Fruit fly (Drosophila melanogaster) whole organism, embryonic: ENCODE measurements around the gene CG1440.

Source experiments
- CG10274 ChIP-seq: fragments of 200-800 bp; sonication (Bioruptor generic); optimal IDR thresholded peaks from 3 replicates; lab custom pipeline; 2017; ENCODE audit warnings: missing biosample characterization, mild to moderate bottlenecking, missing genetic modification characterization
- CG10366 ChIP-seq: fragments of 200-800 bp; sonication (Bioruptor generic); IDR thresholded peaks from 2 replicates; pipeline ENCODE4 v1.3.6; 2022; ENCODE audit warnings: missing biosample characterization, missing genetic modification characterization
- CG11723 ChIP-seq: fragments of 200-800 bp; sonication (Bioruptor generic); optimal IDR thresholded peaks from 2 replicates; lab custom pipeline; 2017; ENCODE audit warnings: missing biosample characterization, mild to moderate bottlenecking, missing genetic modification characterization
- CG12219 ChIP-seq: fragments of 200-800 bp; sonication (Bioruptor generic); optimal IDR thresholded peaks from 3 replicates; lab custom pipeline; 2018; ENCODE audit warnings: missing biosample characterization, mild to moderate bottlenecking, missing genetic modification characterization
- CG13287 ChIP-seq: fragments of 200-800 bp; sonication (Bioruptor generic); IDR thresholded peaks from 2 replicates; pipeline ENCODE4 v1.3.6; 2022; ENCODE audit warnings: missing biosample characterization, missing genetic modification characterization; ENCODE audit not compliant: partially characterized antibody
- CG13424 ChIP-seq: fragments of 200-800 bp; sonication (Bioruptor generic); optimal IDR thresholded peaks from 2 replicates; lab custom pipeline; 2019; ENCODE audit warnings: missing biosample characterization, mild to moderate bottlenecking, missing genetic modification characterization, moderate library complexity
- CG13624 ChIP-seq: fragments of 200-800 bp; sonication (Bioruptor generic); optimal IDR thresholded peaks from 2 replicates; lab custom pipeline; 2016; ENCODE audit warnings: missing biosample characterization, missing genetic modification characterization
- CG15269 ChIP-seq: fragments of 200-800 bp; sonication (Bioruptor generic); optimal IDR thresholded peaks from 2 replicates; lab custom pipeline; 2018; ENCODE audit warnings: missing biosample characterization, mild to moderate bottlenecking, missing genetic modification characterization, moderate library complexity
- CG16813 ChIP-seq: fragments of 200-800 bp; sonication (Bioruptor generic); IDR thresholded peaks from 3 replicates; pipeline ENCODE4 v1.3.6; 2022; ENCODE audit warnings: missing biosample characterization, missing genetic modification characterization; ENCODE audit not compliant: partially characterized antibody
- CG17802 ChIP-seq: fragments of 200-800 bp; sonication (Bioruptor generic); optimal IDR thresholded peaks from 2 replicates; lab custom pipeline; 2018; ENCODE audit warnings: missing biosample characterization, mild to moderate bottlenecking, missing genetic modification characterization, moderate library complexity
- CG18011 ChIP-seq: fragments of 200-800 bp; sonication (Bioruptor generic); optimal IDR thresholded peaks from 2 replicates; lab custom pipeline; 2017; ENCODE audit warnings: missing biosample characterization, missing genetic modification characterization, mild to moderate bottlenecking, moderate library complexity, missing genotype
- CG3281 ChIP-seq: fragments of 200-800 bp; sonication (Bioruptor generic); optimal IDR thresholded peaks from 3 replicates; lab custom pipeline; 2017; ENCODE audit warnings: missing biosample characterization, mild to moderate bottlenecking, missing genetic modification characterization
- CG34376 ChIP-seq: fragments of 200-800 bp; sonication (Bioruptor generic); optimal IDR thresholded peaks from 2 replicates; lab custom pipeline; 2018; ENCODE audit warnings: missing biosample characterization, mild to moderate bottlenecking, missing genetic modification characterization
- CG3847 ChIP-seq: fragments of 200-800 bp; sonication (Bioruptor generic); IDR thresholded peaks from 2 replicates; pipeline ENCODE4 v1.3.6; 2022; ENCODE audit warnings: missing biosample characterization, missing genetic modification characterization
- CG4328 ChIP-seq: fragments of 200-800 bp; sonication (Bioruptor generic); optimal IDR thresholded peaks from 3 replicates; lab custom pipeline; 2017; ENCODE audit warnings: missing biosample characterization, missing genetic modification reagents, missing genetic modification characterization
- CG4617 ChIP-seq: fragments of 200-800 bp; sonication (Bioruptor generic); optimal IDR thresholded peaks from 3 replicates; lab custom pipeline; 2016; ENCODE audit warnings: missing biosample characterization, missing genetic modification characterization, borderline replicate concordance
- CG6765 ChIP-seq: fragments of 200-800 bp; sonication (Bioruptor generic); optimal IDR thresholded peaks from 3 replicates; lab custom pipeline; 2017; ENCODE audit warnings: missing biosample characterization, mild to moderate bottlenecking, missing genetic modification characterization
- CG6791 ChIP-seq: fragments of 200-800 bp; sonication (Bioruptor generic); IDR thresholded peaks from 3 replicates; pipeline ENCODE4 v1.3.6; 2022; ENCODE audit warnings: missing biosample characterization, missing genetic modification characterization; ENCODE audit not compliant: partially characterized antibody
- CG7745 ChIP-seq: fragments of 200-800 bp; sonication (Bioruptor generic); optimal IDR thresholded peaks from 2 replicates; lab custom pipeline; 2018; ENCODE audit warnings: missing biosample characterization, mild to moderate bottlenecking, missing genetic modification characterization, moderate library complexity
- CG9215 ChIP-seq: fragments of 200-800 bp; sonication (Bioruptor generic); IDR thresholded peaks from 2 replicates; pipeline ENCODE4 v1.3.6; 2022; ENCODE audit warnings: missing biosample characterization, missing genetic modification characterization
- CHES-1-like ChIP-seq: fragments of 200-800 bp; sonication (Bioruptor generic); optimal IDR thresholded peaks from 2 replicates; lab custom pipeline; 2016; ENCODE audit warnings: missing biosample characterization, missing genetic modification characterization
- Dip3 ChIP-seq: fragments of 200-800 bp; sonication (Bioruptor generic); optimal IDR thresholded peaks from 3 replicates; lab custom pipeline; 2016; ENCODE audit warnings: missing biosample characterization, missing genetic modification characterization
- Dll ChIP-seq: fragments of 200-800 bp; sonication (Bioruptor generic); IDR thresholded peaks from 4 replicates; pipeline ENCODE4 v1.3.6; 2022; ENCODE audit warnings: missing biosample characterization, missing genetic modification characterization; ENCODE audit not compliant: partially characterized antibody
- E2f2 ChIP-seq: fragments of 200-800 bp; sonication (Bioruptor generic); IDR thresholded peaks from 2 replicates; pipeline ENCODE4 v1.3.6; 2022; ENCODE audit warnings: missing biosample characterization, missing genetic modification characterization
- ERR ChIP-seq: fragments of 200-800 bp; sonication (Bioruptor generic); optimal IDR thresholded peaks from 2 replicates; lab custom pipeline; 2016; ENCODE audit warnings: missing biosample characterization, missing genetic modification characterization
- Fer1 ChIP-seq: fragments of 200-800 bp; sonication (Bioruptor generic); optimal IDR thresholded peaks from 2 replicates; lab custom pipeline; 2017; ENCODE audit warnings: missing biosample characterization, mild to moderate bottlenecking, missing genetic modification characterization
- Hr39 ChIP-seq: fragments of >200 bp; optimal IDR thresholded peaks from 2 replicates; lab custom pipeline; 2017
- NFAT ChIP-seq: fragments of 200-800 bp; sonication (Bioruptor generic); IDR thresholded peaks from 2 replicates; pipeline ENCODE4 v1.3.6; 2022; ENCODE audit warnings: missing biosample characterization, missing genetic modification characterization
- Oli ChIP-seq: fragments of 200-800 bp; sonication (Bioruptor generic); optimal IDR thresholded peaks from 2 replicates; lab custom pipeline; 2018; ENCODE audit warnings: missing biosample characterization, mild to moderate bottlenecking, missing genetic modification characterization, moderate library complexity
- Vsx1 ChIP-seq: fragments of 200-800 bp; sonication (Bioruptor generic); optimal IDR thresholded peaks from 2 replicates; lab custom pipeline; 2017; ENCODE audit warnings: missing biosample characterization, mild to moderate bottlenecking, missing genetic modification characterization, missing genetic modification reagents
- ab ChIP-seq: fragments of 200-800 bp; sonication (Bioruptor generic); optimal IDR thresholded peaks from 2 replicates; lab custom pipeline; 2016; ENCODE audit warnings: missing biosample characterization, missing genetic modification characterization
- abd-A ChIP-seq: fragments of 200-800 bp; sonication (Bioruptor generic); optimal IDR thresholded peaks from 3 replicates; lab custom pipeline; 2019; ENCODE audit warnings: missing biosample characterization, mild to moderate bottlenecking, missing genetic modification characterization, moderate library complexity
- bab2 ChIP-seq: fragments of 200-800 bp; sonication (Bioruptor generic); optimal IDR thresholded peaks from 2 replicates; lab custom pipeline; 2016; ENCODE audit warnings: missing biosample characterization, missing genetic modification characterization
- cas ChIP-seq: fragments of 200-800 bp; sonication (Bioruptor generic); IDR thresholded peaks from 2 replicates; pipeline ENCODE4 v1.3.6; 2022; ENCODE audit warnings: missing biosample characterization, missing genetic modification characterization
- corto ChIP-seq: fragments of 200-800 bp; sonication (Bioruptor generic); optimal IDR thresholded peaks from 2 replicates; lab custom pipeline; 2016; ENCODE audit warnings: missing biosample characterization, mild to moderate bottlenecking, missing genetic modification characterization, moderate library complexity
- ewg ChIP-seq: fragments of 200-800 bp; sonication (Bioruptor generic); optimal IDR thresholded peaks from 3 replicates; lab custom pipeline; 2017; ENCODE audit warnings: mild to moderate bottlenecking, missing biosample characterization, missing genetic modification reagents, missing genetic modification characterization
- gro ChIP-seq: fragments of 200-800 bp; sonication (Bioruptor generic); optimal IDR thresholded peaks from 2 replicates; lab custom pipeline; 2016; ENCODE audit warnings: missing biosample characterization, missing genetic modification characterization
- ham ChIP-seq: fragments of 200-800 bp; sonication (Bioruptor generic); IDR thresholded peaks from 2 replicates; pipeline ENCODE4 v1.3.6; 2022; ENCODE audit warnings: missing biosample characterization, missing genetic modification characterization
- jumu ChIP-seq: fragments of 200-800 bp; sonication (Bioruptor generic); optimal IDR thresholded peaks from 3 replicates; lab custom pipeline; 2016; ENCODE audit warnings: missing biosample characterization, missing genetic modification characterization
- kay ChIP-seq: fragments of 200-800 bp; sonication (Bioruptor generic); optimal IDR thresholded peaks from 2 replicates; lab custom pipeline; 2016; ENCODE audit warnings: missing biosample characterization, missing genetic modification characterization
- nau ChIP-seq: fragments of 200-800 bp; sonication (Bioruptor generic); optimal IDR thresholded peaks from 3 replicates; lab custom pipeline; 2017; ENCODE audit warnings: missing biosample characterization, mild to moderate bottlenecking, missing genetic modification characterization, missing genetic modification reagents
- nerfin-1 ChIP-seq: fragments of 200-800 bp; sonication (Bioruptor generic); optimal IDR thresholded peaks from 3 replicates; lab custom pipeline; 2019; ENCODE audit warnings: missing biosample characterization, mild to moderate bottlenecking, missing genetic modification characterization, moderate library complexity
- nom ChIP-seq: fragments of 200-800 bp; sonication (Bioruptor generic); optimal IDR thresholded peaks from 2 replicates; lab custom pipeline; 2017; ENCODE audit warnings: missing biosample characterization, missing genetic modification characterization, mild to moderate bottlenecking, moderate library complexity, missing genetic modification reagents
- pb ChIP-seq: fragments of 200-800 bp; sonication (Bioruptor generic); optimal IDR thresholded peaks from 3 replicates; lab custom pipeline; 2016; ENCODE audit warnings: missing biosample characterization, missing genetic modification characterization
- pfk ChIP-seq: fragments of 200-800 bp; sonication (Bioruptor generic); optimal IDR thresholded peaks from 2 replicates; lab custom pipeline; 2018; ENCODE audit warnings: missing biosample characterization, mild to moderate bottlenecking, missing genetic modification characterization, moderate library complexity
- scrt ChIP-seq: fragments of 200-800 bp; sonication (Bioruptor generic); optimal IDR thresholded peaks from 2 replicates; lab custom pipeline; 2018; ENCODE audit warnings: missing biosample characterization, mild to moderate bottlenecking, missing genetic modification characterization, moderate library complexity
- sens-2 ChIP-seq: fragments of 200-800 bp; sonication (Bioruptor generic); IDR thresholded peaks from 2 replicates; pipeline ENCODE4 v1.3.6; 2022; ENCODE audit warnings: missing biosample characterization, missing genetic modification characterization
- sisA ChIP-seq: fragments of 200-800 bp; sonication (Bioruptor generic); IDR thresholded peaks from 2 replicates; pipeline ENCODE4 v1.3.6; 2022; ENCODE audit warnings: missing biosample characterization, missing genetic modification characterization
- sob ChIP-seq: fragments of 200-800 bp; sonication (Bioruptor generic); IDR thresholded peaks from 2 replicates; pipeline ENCODE4 v1.3.6; 2022; ENCODE audit warnings: missing biosample characterization, missing genetic modification characterization
- yki ChIP-seq: fragments of >200 bp; optimal IDR thresholded peaks from 3 replicates; lab custom pipeline; 2018
- zfh2 ChIP-seq: fragments of 200-800 bp; sonication (Bioruptor generic); optimal IDR thresholded peaks from 2 replicates; lab custom pipeline; 2016; ENCODE audit warnings: missing biosample characterization, missing genetic modification characterization

The CG1440 gene

DNA sequence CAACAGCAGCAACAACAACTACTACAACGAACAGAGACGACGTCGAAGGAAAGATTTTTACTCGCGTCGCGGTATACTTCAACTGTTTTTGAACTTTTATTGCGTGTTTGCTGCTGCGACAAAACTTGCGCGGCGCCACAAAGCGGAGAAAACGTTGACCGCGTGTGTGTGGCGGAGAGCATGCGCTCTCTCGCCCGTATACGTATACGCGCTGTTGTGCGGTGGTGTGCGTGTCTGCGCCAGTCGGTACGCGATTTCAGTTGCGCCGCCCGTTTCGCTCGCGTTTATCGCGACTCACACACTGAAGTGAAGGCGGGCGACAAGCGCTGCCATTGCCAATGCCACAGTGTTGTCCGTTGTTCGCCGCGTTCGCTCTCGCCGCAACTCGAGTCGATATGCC is 27.1 kb upstream of the CG1440 start (continued):
- TF ChIP-seq Fer1 (peak; percentile 86), CG16813 (GFP tag; lab: Robert Waterston, UW) (no peak; the same call in 2 of the 3 replicates), CG13624 (GFP tag; lab: Kevin White, UChicago) (no peak), yki (no peak), CG6765 (GFP tag; lab: Kevin White, UChicago) (peak; percentile 90), Dip3 (GFP tag; lab: Kevin White, UChicago) (no peak), CG18011 (GFP tag; lab: Kevin White, UChicago) (no peak), CG34376 (GFP tag; lab: Kevin White, UChicago) (peak; percentile 97), Vsx1 (GFP tag; lab: Kevin White, UChicago) (peak; percentile 26), CG10366 (GFP tag; lab: Robert Waterston, UW) (peak; percentile 29; the same call in 1 of the 2 replicates), CG4328 (GFP tag; lab: Kevin White, UChicago) (peak; percentile 83), corto (peak; percentile 78), CG6791 (GFP tag; lab: Robert Waterston, UW) (no peak; the same call in 2 of the 3 replicates), CG9215 (GFP tag; lab: Robert Waterston, UW) (no peak; the same call in 1 of the 2 replicates), nerfin-1 (tag; lab: Kevin White, UChicago) (peak; percentile 44), CG13424 (tag; lab: Kevin White, UChicago) (peak; percentile 34), scrt (peak; percentile 73), CG11723 (GFP tag; lab: Kevin White, UChicago) (peak; percentile 72), CG3281 (GFP tag; lab: Kevin White, UChicago) (peak; percentile 83), CG15269 (tag; lab: Kevin White, UChicago) (no peak), E2f2 (peak; percentile 47), CG17802 (no peak), bab2 (GFP tag; lab: Kevin White, UChicago) (no peak), gro (GFP tag; lab: Kevin White, UChicago) (peak; percentile 56), jumu (GFP tag; lab: Kevin White, UChicago) (no peak), ab (GFP tag; lab: Kevin White, UChicago) (no peak), Dll (GFP tag; lab: Robert Waterston, UW) (no peak), Oli (tag; lab: Kevin White, UChicago) (no peak), abd-A (tag; lab: Kevin White, UChicago) (peak; percentile 82), sisA (GFP tag; lab: Robert Waterston, UW) (no peak), ham (GFP tag; lab: Robert Waterston, UW) (peak; percentile 42; the same call in 1 of the 2 replicates), cas (GFP tag; lab: Robert Waterston, UW) (peak; percentile 91), nau (GFP tag; lab: Kevin White, UChicago) (no peak), sob (GFP tag; lab: Robert Waterston, UW) (peak; percentile 85), sens-2 (GFP tag; lab: Robert Waterston, UW) (peak; percentile 39; the same call in 1 of the 2 replicates), Hr39 (lab: Kevin White, UChicago) (no peak), ewg (GFP tag; lab: Kevin White, UChicago) (peak; percentile 78), CG10274 (no peak), CG7745 (tag; lab: Kevin White, UChicago) (peak; percentile 80), zfh2 (GFP tag; lab: Kevin White, UChicago) (no peak), kay (GFP tag; lab: Kevin White, UChicago) (no peak), NFAT (peak; percentile 87), CG12219 (GFP tag; lab: Kevin White, UChicago) (peak; percentile 73), CG13287 (GFP tag; lab: Robert Waterston, UW) (0 out of 2 replicates have a peak, but pooled peaks have one; percentile 14), ERR (no peak), CG3847 (GFP tag; lab: Robert Waterston, UW) (peak; percentile 89), nom (peak; percentile 88), CHES-1-like (GFP tag; lab: Kevin White, UChicago) (no peak), pb (GFP tag; lab: Kevin White, UChicago) (no peak), pfk (peak; percentile 79), CG4617 (GFP tag; lab: Kevin White, UChicago) (no peak)
